Fruit fly (Drosophila melanogaster): Measurements from ENCODE around the gene CG7214.

The CG7214 gene

DNA sequence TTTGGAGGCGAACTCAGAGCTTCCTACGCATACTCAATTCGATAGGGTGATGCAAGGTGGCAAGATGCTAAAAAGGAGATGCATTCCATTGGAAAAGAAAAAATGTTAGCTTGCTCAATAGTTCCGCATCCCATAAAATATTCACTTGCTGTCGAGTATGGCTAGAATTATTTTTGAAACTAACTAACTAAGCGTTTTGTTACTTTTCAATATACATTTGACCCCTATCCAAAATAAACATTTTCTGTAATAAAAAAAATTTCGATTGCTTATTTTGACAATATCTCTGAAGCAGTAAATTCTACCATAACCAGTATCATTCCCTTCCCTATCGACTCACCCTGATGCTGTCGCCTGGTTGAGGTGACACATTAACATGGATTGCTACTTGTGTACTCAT lies 41.1 kb downstream of the CG7214 start:
- TF ChIP-seq usp (GFP tag; optimal IDR thresholded peaks at IDR 0.05) (no peak), CG9705 (GFP tag; optimal IDR thresholded peaks at IDR 0.05) (peak; percentile 42), psq (GFP tag; optimal IDR thresholded peaks at IDR 0.05) (peak; percentile 67), N (GFP tag; optimal IDR thresholded peaks at IDR 0.05) (no peak), lola (GFP tag; optimal IDR thresholded peaks at IDR 0.05) (no peak), Myc (optimal IDR thresholded peaks at IDR 0.05) (no peak), sage (GFP tag; optimal IDR thresholded peaks at IDR 0.05) (no peak), jim (GFP tag; optimal IDR thresholded peaks at IDR 0.05) (no peak), rgr (GFP tag; optimal IDR thresholded peaks at IDR 0.05) (peak; percentile 74), Jra (GFP tag; optimal IDR thresholded peaks at IDR 0.05) (peak; percentile 34), ey (GFP tag; optimal IDR thresholded peaks at IDR 0.05) (peak; percentile 82), Sp1 (GFP tag; optimal IDR thresholded peaks at IDR 0.05) (peak; percentile 77), Abd-B (GFP tag; optimal IDR thresholded peaks at IDR 0.05) (no peak), dsf (GFP tag; optimal IDR thresholded peaks at IDR 0.05; ENCODE audit: borderline replicate concordance) (no peak), foxo (GFP tag; optimal IDR thresholded peaks at IDR 0.05) (peak in 1 of 2 experiments; percentile 79), Mio (GFP tag; optimal IDR thresholded peaks at IDR 0.05) (no peak), sv (GFP tag; optimal IDR thresholded peaks at IDR 0.05) (no peak), br (GFP tag; optimal IDR thresholded peaks at IDR 0.05) (peak; percentile 84), Vsx2 (GFP tag; optimal IDR thresholded peaks at IDR 0.05; ENCODE audit: partially characterized antibody) (no peak), Rel (GFP tag; optimal IDR thresholded peaks at IDR 0.05) (no peak), Rel (tag; optimal IDR thresholded peaks at IDR 0.05) (no peak), tai (GFP tag; optimal IDR thresholded peaks at IDR 0.05) (peak; percentile 75), HLH106 (tag; optimal IDR thresholded peaks at IDR 0.05) (peak; percentile 82), CrebA (GFP tag; optimal IDR thresholded peaks at IDR 0.05; ENCODE audit: borderline replicate concordance) (no peak), dl (GFP tag; optimal IDR thresholded peaks at IDR 0.05; ENCODE audit: insufficient read depth in 1 of 2, partially characterized antibody in 2 of 2) (no peak), Hnf4 (GFP tag; optimal IDR thresholded peaks at IDR 0.05) (peak; percentile 67), CG32264 (GFP tag; optimal IDR thresholded peaks at IDR 0.05) (peak; percentile 30), Dif (GFP tag; optimal IDR thresholded peaks at IDR 0.05; ENCODE audit: partially characterized antibody) (no peak), GATAd (GFP tag; optimal IDR thresholded peaks at IDR 0.05) (no peak), h (GFP tag; optimal IDR thresholded peaks at IDR 0.05) (peak; percentile 77), brk (GFP tag; optimal IDR thresholded peaks at IDR 0.05) (no peak), fru (GFP tag; optimal IDR thresholded peaks at IDR 0.05) (peak; percentile 79), Dfd (GFP tag; optimal IDR thresholded peaks at IDR 0.05) (no peak), dmrt93B (GFP tag; optimal IDR thresholded peaks at IDR 0.05) (peak; percentile 61), pan (optimal IDR thresholded peaks at IDR 0.05) (no peak), OdsH (GFP tag; optimal IDR thresholded peaks at IDR 0.05) (peak; percentile 79), Hr83 (GFP tag; optimal IDR thresholded peaks at IDR 0.05; ENCODE audit: poor library complexity, severe bottlenecking) (no peak), woc (GFP tag; optimal IDR thresholded peaks at IDR 0.05) (peak; percentile 37), Hr78 (GFP tag; optimal IDR thresholded peaks at IDR 0.05) (no peak)

DNA sequence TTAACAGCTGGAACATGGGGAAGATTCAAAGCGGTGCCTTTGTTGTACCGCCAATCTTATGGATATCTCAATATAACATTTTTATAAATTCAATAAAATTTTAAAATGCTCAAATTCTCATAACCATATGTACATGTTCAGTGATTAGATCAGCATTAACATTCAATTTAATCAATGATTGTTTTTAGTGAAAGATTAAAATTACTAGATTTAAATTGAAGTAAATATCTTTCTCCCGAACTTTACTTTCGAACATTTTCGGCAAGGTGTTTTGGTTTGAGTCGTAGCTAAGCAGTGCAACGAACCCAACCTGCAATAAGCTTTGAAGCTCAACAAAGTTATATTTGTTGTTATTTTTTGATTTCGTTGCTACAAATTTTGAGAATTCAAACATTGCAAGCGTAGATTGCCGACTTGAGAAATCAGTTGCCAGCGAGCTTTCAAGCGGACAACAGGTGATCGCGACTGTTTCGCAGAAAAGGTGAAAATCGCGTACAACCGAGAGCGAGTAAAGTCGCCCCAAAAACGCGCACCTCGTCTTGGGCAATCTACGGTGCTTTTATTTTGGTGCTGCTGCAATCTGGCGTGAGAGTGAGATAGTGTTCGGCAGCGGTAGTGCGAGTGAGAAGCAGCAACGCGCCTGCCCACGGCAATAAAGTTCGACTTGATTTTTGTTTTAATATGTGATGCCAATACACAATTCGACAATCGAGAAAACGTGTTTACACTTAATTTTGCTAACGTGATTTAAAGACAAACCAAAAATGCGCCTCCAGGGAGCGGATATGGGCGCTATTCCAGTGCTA lies 42.1 kb downstream of the CG7214 start, which contains the start of gene Tep3:
Gene Tep3, plus strand, starts transcription at position 423 of the 806 bp plus-strand sequence.
- TF ChIP-seq OdsH (GFP tag; optimal IDR thresholded peaks at IDR 0.05) (no peak), Myc (optimal IDR thresholded peaks at IDR 0.05) (peak; percentile 48), CrebA (GFP tag; optimal IDR thresholded peaks at IDR 0.05; ENCODE audit: borderline replicate concordance) (peak; percentile 2), h (GFP tag; optimal IDR thresholded peaks at IDR 0.05) (peak; percentile 42), foxo (GFP tag; optimal IDR thresholded peaks at IDR 0.05) (peak in 1 of 2 experiments; percentile 42), psq (GFP tag; optimal IDR thresholded peaks at IDR 0.05) (peak; percentile 35), rgr (GFP tag; optimal IDR thresholded peaks at IDR 0.05) (peak; percentile 43), HLH106 (tag; optimal IDR thresholded peaks at IDR 0.05) (peak; percentile 42), GATAd (GFP tag; optimal IDR thresholded peaks at IDR 0.05) (no peak), br (GFP tag; optimal IDR thresholded peaks at IDR 0.05) (no peak), dsf (GFP tag; optimal IDR thresholded peaks at IDR 0.05; ENCODE audit: borderline replicate concordance) (no peak), woc (GFP tag; optimal IDR thresholded peaks at IDR 0.05) (no peak), CG9705 (GFP tag; optimal IDR thresholded peaks at IDR 0.05) (no peak), tai (GFP tag; optimal IDR thresholded peaks at IDR 0.05) (peak; percentile 32), fru (GFP tag; optimal IDR thresholded peaks at IDR 0.05) (peak; percentile 90), Dfd (GFP tag; optimal IDR thresholded peaks at IDR 0.05) (no peak), Hnf4 (GFP tag; optimal IDR thresholded peaks at IDR 0.05) (peak; percentile 36), sage (GFP tag; optimal IDR thresholded peaks at IDR 0.05) (peak; percentile 34), Hr78 (GFP tag; optimal IDR thresholded peaks at IDR 0.05) (no peak), lola (GFP tag; optimal IDR thresholded peaks at IDR 0.05) (no peak), Abd-B (GFP tag; optimal IDR thresholded peaks at IDR 0.05) (no peak), jim (GFP tag; optimal IDR thresholded peaks at IDR 0.05) (no peak), brk (GFP tag; optimal IDR thresholded peaks at IDR 0.05) (peak; percentile 5), Vsx2 (GFP tag; optimal IDR thresholded peaks at IDR 0.05; ENCODE audit: partially characterized antibody) (no peak), Dif (GFP tag; optimal IDR thresholded peaks at IDR 0.05; ENCODE audit: partially characterized antibody) (peak; percentile 41), Hr83 (GFP tag; optimal IDR thresholded peaks at IDR 0.05; ENCODE audit: poor library complexity, severe bottlenecking) (no peak), sv (GFP tag; optimal IDR thresholded peaks at IDR 0.05) (peak; percentile 37), CG32264 (GFP tag; optimal IDR thresholded peaks at IDR 0.05) (no peak), dmrt93B (GFP tag; optimal IDR thresholded peaks at IDR 0.05) (no peak), Rel (GFP tag; optimal IDR thresholded peaks at IDR 0.05) (no peak), Rel (tag; optimal IDR thresholded peaks at IDR 0.05) (no peak), ey (GFP tag; optimal IDR thresholded peaks at IDR 0.05) (peak; percentile 38), N (GFP tag; optimal IDR thresholded peaks at IDR 0.05) (no peak), dl (GFP tag; optimal IDR thresholded peaks at IDR 0.05; ENCODE audit: insufficient read depth in 1 of 2, partially characterized antibody in 2 of 2) (no peak), pan (optimal IDR thresholded peaks at IDR 0.05) (no peak), Sp1 (GFP tag; optimal IDR thresholded peaks at IDR 0.05) (no peak), Mio (GFP tag; optimal IDR thresholded peaks at IDR 0.05) (no peak), Jra (GFP tag; optimal IDR thresholded peaks at IDR 0.05) (no peak), usp (GFP tag; optimal IDR thresholded peaks at IDR 0.05) (no peak)

All from whole organism, wandering third instar larva.